Fruit fly (Drosophila melanogaster) whole organism, wandering third instar larva: ENCODE results near the gene CG4650.

Experiments used
- GATAd ChIP-seq: sonication (Bioruptor generic); optimal IDR thresholded peaks from 2 replicates; lab custom pipeline; 2016; ENCODE audit warnings: missing biosample characterization, missing genetic modification characterization
- HLH106 ChIP-seq: fragments of 200-800 bp; optimal IDR thresholded peaks from 3 replicates; lab custom pipeline; 2019; ENCODE audit warnings: missing biosample characterization, mild to moderate bottlenecking, missing genetic modification characterization, moderate library complexity
- Hnf4 ChIP-seq: fragments of 200-800 bp; sonication (Bioruptor generic); optimal IDR thresholded peaks from 2 replicates; lab custom pipeline; 2016; ENCODE audit warnings: missing biosample characterization, mild to moderate bottlenecking, missing genetic modification characterization
- Hr78 ChIP-seq: fragments of >200 bp; optimal IDR thresholded peaks from 2 replicates; lab custom pipeline; 2017; ENCODE audit warnings: missing biosample characterization, missing genetic modification characterization
- N ChIP-seq: fragments of >200 bp; optimal IDR thresholded peaks from 2 replicates; lab custom pipeline; 2018; ENCODE audit warnings: missing biosample characterization, missing external identifiers, missing genetic modification characterization
- Sp1 ChIP-seq: fragments of 200-800 bp; sonication (Bioruptor generic); optimal IDR thresholded peaks from 3 replicates; lab custom pipeline; 2019; ENCODE audit warnings: missing biosample characterization, mild to moderate bottlenecking, missing genetic modification characterization, moderate library complexity
- fru ChIP-seq: fragments of 200-800 bp; sonication (Bioruptor generic); optimal IDR thresholded peaks from 3 replicates; lab custom pipeline; 2016; ENCODE audit warnings: missing biosample characterization, mild to moderate bottlenecking, missing genetic modification characterization
- jim ChIP-seq: fragments of 175-275, 200-325 bp; sonication (Bioruptor generic); optimal IDR thresholded peaks from 2 replicates; lab custom pipeline; 2016; ENCODE audit warnings: missing biosample characterization, mild to moderate bottlenecking, missing genetic modification characterization
- rgr ChIP-seq: fragments of 200-800 bp; sonication (Bioruptor generic); optimal IDR thresholded peaks from 3 replicates; lab custom pipeline; 2016; ENCODE audit warnings: missing biosample characterization, mild to moderate bottlenecking, missing genetic modification characterization

DNA sequence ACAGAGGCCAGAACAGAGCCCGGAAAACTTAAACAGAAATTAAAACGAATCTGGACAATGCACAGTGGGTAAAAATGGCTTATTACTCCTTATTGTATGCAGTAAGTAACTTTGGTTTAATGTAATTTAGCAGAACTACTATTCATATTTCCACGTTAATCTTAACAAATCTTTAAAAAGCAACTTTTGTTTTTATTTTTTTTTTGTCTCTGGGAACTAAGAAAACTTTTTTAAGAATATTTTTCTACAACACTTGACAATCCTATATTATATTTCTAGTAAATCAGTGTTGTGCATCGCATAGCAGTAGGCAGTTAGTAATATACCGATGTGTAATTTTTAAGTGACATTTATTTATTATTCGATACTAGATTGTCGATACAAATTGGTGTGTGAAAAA is 9.2 kb downstream of the CG4650 start, which contains the start of gene CG4701:
- no peak for TF ChIP-seq rgr (GFP tag; lab: Kevin White, UChicago)
- TF ChIP-seq Hnf4 (GFP tag; lab: Kevin White, UChicago): no peak
- TF ChIP-seq Hr78 (GFP tag; lab: Kevin White, UChicago): no peak
- no peak for TF ChIP-seq N
- no peak for TF ChIP-seq jim
- TF ChIP-seq GATAd (GFP tag; lab: Kevin White, UChicago): no peak
- no peak for TF ChIP-seq HLH106 (tag; lab: Kevin White, UChicago)
- TF ChIP-seq fru (GFP tag; lab: Kevin White, UChicago): no peak
- no peak for TF ChIP-seq Sp1 (GFP tag; lab: Kevin White, UChicago)
